Worm (Caenorhabditis elegans) whole organism, dauer: ENCODE data around the gene sds-22.

Source experiments
- unc-62 ChIP-seq: sonication (generic microtip); optimal IDR thresholded peaks from 2 replicates; lab custom pipeline; 2017; ENCODE audit warnings: missing biosample characterization, missing genetic modification reagents, missing genetic modification characterization

The sds-22 gene

DNA sequence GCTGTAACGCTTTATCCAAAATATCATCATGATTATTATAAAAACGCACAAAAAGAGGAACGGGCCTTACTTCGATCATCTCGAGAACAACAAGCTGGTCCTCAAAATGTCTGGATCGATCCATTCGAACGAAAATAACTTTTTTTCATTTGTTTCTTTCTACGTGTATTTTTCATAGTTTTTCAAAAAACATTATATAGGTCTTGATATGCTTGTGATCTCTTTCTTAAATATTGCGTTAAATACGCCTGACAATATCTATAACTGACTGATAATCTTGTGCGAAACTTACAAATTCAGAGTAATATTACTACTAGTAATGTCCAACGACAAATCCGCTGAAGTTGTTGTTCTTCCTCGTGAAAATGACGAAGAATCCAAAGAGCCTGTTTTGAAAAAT is at the start of gene sds-22:
sds-22 (plus strand) TSS at position 301 of the 400 bp plus-strand sequence.
- TF ChIP-seq unc-62 (GFP tag; lab: Kevin White, UChicago) = no peak

DNA sequence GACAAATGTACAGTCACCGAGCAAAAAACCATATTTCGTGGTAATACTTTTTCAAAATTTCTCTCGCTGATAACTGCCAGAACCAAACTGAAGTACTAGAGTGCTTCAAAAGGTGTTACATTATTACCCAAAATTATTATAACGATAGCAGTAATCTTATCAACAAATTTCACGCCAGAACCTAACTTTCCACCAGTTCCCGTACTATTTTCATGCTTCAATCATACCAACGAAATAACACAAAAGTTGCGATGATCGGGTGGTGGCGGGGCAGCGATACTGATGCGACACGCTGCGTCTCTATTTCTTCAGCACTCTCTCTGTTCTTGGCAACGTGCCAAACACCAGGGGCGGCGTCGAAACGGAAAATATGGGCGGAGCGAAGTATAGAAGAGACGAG is 49.3 kb upstream of the sds-22 start:
- TF ChIP-seq unc-62 (GFP tag; lab: Kevin White, UChicago) = no peak

DNA sequence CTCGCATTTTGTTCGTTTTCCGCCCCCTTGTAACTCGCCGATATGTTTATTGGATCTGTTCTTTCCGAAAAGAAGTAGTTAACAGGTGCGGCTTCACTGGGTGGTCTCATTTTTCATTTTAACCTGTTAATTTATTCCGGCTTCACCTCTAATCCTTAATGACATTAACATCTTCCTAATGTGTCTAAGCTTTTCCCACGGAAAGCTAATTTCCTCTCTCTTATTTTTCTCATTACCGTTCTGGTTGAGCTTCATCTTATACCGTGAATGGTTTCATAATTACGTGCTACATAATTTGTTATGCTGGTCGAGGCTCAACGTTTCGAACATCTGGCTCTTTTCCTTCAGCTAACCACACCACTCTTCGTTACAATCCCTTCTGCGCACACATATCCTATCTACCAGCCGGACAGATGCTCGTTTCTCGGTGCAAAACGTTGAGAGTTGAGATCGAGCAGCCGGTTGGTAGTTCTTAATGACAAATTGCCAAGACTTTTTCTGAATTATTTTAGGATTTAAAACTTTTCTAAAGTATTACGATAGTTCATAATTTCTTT is 48.8 kb upstream of the sds-22 start:
- TF ChIP-seq unc-62 (GFP tag; lab: Kevin White, UChicago) = no peak

DNA sequence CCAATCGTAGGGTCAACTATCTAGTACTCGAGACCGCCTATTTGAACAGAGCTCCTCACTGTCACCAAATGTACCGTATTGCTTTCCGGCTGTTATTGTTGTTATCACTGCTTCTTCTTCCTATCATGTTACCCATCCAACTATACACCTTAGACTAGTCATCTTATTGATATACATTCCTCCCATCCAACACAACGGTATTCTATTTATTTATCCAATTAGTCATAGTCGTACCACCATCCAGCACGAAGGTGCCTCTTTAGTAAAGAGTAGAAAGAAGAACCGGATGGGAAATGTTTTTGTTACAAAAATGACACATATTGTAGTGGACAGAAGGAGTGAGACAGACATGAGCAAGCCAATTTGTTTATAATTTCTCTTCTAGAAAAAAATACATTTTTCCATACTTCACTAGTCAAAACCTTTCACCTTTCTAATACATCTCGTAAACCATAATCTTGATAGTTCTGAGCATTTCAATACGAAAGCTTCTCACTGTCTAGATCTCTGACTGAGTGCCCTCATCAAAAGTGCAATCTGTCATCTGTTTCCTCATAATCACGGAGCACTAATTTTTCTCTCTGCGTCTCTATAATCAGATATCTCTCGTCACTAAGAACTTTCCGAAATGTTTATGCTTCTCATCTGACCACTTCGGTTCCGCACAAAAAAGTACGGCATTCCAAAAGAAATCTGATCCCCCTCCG is 47.9 kb upstream of the sds-22 start:
- TF ChIP-seq unc-62 (GFP tag; lab: Kevin White, UChicago) = no peak

DNA sequence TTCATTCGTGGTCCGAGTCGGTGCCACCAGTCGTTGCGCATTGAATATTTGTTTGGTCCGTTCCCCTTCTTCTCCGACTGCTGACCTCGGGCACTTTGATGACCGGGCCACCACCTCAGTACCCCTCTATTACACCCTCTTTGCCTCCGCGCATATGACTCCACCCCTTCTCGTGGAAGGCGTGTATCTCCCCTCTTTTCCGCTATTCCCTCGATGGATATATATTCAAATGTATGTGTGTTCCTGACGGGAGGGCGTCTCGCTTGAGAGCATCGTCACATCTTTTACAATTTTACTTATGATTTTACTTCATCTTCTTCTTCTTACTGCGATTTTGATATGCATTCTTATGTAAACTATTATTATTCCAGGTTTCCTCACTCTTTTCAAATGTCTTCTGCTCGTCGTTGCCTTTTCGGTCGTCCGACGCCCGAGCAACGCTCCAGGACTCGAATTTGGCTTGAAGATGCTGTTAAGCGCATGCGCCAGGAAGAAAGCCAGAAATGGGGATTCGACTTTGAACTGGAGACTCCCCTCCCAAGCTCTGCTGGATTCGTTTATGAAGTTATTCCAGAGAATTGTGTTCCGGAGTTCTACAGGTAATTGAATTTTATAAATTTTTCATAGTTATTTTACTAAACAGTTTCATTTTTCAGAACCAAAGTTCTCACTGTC is 47.2 kb upstream of the sds-22 start, which contains the start of gene cki-1:
cki-1 (plus strand) TSS at position 372 of the 675 bp plus-strand sequence.
- TF ChIP-seq unc-62 (GFP tag; lab: Kevin White, UChicago) = no peak

DNA sequence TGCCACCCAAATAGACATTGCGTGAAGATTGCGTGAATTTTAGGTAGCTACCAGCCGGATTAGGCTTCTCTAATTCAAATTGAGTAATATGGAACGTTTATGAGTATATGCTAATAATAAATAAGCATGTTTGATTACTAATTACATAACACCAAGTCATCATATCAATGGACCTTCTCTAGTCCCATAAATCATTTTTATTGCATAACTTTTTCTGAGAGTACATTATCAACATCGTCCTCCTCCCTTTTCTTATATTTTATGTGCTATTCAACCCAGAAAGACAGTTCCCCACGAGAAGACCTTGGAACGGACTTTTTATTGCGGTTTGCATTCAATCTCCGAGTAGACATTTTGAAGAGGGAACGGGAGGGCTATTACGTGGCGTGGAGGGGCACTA is 45.9 kb upstream of the sds-22 start:
- no peak for TF ChIP-seq unc-62 (GFP tag; lab: Kevin White, UChicago)

DNA sequence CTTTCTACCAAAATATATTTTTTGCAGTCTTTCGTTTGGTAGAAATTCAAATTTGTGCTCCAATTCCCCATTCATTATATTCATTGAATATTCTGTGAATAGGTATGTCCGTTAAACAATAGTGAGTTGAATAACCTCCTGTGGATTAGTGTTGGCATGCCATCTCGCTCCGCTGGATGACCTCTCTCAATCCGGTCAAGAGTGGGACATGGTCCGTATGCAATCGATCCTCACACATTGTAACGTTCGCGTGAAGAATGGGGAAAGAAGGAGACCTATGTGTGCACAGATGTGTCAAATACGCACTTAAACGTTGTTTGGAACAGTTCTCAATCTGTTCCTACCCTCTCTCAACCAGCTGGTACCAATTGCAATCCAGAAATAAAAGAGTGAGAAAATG is 45.0 kb upstream of the sds-22 start:
- no peak for TF ChIP-seq unc-62 (GFP tag; lab: Kevin White, UChicago)

DNA sequence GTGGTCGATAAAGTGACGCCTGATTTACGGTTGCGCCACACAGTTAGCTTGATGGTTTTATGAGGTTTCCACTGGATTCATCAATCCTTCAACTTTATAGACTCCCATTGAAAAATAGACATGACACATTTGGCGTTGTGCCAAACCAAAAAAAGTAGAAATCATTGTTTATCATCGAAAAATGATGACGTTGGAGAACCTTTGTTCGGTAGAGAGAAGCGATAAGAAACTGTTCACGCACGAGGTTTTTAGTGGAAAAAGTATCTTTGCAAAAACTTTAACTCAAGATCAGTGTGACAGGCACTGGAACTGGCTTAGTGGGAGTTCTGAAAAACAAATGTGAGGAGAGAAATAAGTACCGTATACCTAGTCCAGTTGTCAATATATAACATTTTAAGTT is 44.6 kb upstream of the sds-22 start:
- no peak for TF ChIP-seq unc-62 (GFP tag; lab: Kevin White, UChicago)

DNA sequence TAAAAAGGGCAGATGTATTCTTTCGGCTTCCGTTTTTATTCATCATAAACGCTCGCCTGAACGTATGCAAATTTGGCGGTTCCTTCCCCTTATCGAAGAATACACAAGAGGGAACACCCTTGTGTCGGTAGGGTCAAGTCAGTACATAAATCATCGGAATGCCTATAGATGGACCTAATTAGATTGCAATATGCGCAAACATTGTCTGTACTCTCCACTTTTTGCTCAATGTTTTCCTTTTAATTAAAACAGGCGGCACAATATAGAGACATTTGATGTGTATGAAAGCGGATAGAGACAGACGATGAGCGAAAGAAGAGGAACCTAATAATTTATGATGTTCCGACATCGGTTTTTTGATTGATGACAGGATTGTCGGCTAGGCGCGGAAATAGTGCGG is 44.0 kb upstream of the sds-22 start:
- no peak for TF ChIP-seq unc-62 (GFP tag; lab: Kevin White, UChicago)

DNA sequence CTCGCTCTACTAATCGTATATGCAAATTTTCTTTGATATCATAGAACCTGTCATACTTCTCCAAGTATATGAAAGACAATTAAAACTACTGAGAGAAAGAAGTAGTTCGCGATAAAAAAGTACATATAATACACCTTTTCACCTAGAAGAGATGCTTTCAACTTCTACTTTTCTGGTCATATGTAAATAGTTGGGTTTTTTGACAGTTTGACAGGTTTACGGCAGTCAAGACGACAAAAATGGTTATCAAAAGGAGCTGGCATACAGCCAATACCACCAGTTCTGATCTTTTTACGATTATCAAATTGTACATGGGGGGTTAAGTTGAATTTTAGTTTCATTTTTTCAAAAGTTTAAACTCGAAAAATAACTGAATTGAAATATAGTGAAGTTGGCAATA is 43.3 kb upstream of the sds-22 start:
- TF ChIP-seq unc-62 (GFP tag; lab: Kevin White, UChicago) = no peak

DNA sequence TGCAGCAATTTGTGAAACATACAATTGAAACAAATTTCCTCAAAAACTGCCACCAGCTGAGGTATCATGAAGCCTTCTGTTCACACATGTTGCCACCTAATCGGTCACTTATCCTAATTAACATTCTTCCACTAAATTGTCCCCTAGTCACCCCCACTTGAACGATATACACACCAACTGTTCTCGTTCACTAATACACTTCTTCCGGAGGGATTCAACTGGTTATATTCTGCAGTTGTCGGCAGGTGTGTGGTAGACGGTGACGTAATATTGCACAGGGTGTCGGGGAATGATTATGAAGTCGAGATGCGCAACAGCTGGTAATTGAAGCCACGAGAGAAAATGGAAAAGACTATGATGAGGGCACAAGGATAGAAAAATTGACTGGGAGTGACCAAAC is 42.8 kb upstream of the sds-22 start:
- no peak for TF ChIP-seq unc-62 (GFP tag; lab: Kevin White, UChicago)

DNA sequence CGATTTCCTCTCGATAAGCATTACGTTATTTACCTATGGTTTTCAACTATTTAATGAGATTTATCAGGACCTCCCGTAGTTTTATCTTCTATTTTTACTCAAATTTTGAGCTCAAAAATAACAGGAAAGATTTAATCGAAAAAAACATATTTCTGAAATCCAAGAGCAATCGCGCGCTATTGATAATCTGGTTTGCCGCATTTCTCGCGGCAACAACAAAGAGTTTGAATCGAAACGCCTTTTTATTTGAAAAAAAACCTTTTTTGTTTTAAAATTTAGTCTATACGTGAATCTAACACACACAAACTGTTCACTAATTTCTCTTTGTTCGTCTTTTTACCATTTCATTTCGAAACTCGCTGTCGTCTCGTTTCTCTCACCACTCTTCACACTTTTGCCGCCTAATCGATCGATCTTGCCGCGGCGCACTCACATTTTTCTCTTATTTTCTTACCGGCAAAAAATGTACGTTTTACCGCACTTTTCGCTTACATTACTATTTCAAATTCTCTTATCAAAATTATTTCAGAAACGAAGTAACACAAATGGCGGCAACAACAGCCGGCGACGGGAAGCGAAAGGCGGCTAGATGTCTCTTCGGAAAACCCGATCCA is 41.9 kb upstream of the sds-22 start, which contains the start of gene cki-2:
cki-2 (plus strand) TSS at position 337 of the 614 bp plus-strand sequence.
- TF ChIP-seq unc-62 (GFP tag; lab: Kevin White, UChicago) = no peak

DNA sequence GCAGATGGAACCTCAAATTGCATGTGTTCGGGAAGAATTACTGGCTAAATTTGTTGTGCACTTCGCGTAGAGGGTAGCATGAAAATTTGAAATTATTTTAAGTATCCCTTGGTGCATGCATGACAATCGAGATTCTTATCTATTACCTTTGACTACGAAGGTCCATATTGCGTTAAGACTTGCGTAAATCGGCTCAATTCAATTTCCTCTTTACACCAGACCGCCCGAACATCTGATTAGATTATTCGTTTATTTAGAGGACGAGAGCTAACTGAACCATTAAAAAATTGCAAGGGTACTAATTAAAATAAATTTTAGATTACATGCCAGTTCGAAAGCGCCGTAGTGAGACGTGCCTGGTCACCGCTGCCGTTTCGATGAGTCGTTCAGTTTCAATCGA is 40.6 kb upstream of the sds-22 start:
- no peak for TF ChIP-seq unc-62 (GFP tag; lab: Kevin White, UChicago)

DNA sequence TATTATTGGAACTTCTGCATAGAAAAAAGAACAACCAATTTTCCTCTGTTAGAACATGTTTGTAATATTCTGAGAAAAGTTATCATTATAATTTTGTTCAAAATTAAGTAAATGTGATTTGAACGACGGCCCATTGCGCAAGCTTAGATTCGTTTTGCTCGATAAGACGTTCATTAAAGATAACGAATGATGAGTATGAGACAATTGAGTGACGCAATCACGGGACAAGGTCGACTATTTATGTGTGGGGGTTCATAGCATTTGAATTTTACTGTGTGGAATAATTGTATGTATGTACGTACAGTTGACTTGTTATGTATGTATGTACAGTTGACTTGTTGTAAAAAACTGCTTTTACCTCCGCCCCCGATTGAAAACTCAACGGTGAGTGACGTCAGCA is 38.8 kb upstream of the sds-22 start:
- TF ChIP-seq unc-62 (GFP tag; lab: Kevin White, UChicago) = no peak

DNA sequence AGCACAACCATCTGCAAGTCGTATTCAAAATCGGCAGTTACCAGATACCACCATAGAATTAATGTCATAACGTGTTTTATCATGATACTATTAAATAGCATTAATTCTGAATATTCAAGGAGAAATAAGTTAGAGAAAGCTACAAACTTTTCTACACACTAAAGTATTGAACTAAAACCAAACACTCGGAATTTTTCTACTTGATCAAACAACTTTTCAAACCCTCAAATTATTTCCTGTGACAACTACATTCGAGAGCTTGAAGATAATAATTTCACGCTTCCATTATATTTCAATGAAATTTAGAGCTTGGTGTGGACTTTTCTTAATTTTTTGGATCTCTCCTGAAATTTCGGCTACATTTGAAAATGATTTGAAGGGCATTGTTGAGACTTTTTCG is 35.7 kb upstream of the sds-22 start, which contains the start of gene irld-47:
irld-47 (minus strand) TSS at position 101 of the 400 bp plus-strand sequence.
- no peak for TF ChIP-seq unc-62 (GFP tag; lab: Kevin White, UChicago)

DNA sequence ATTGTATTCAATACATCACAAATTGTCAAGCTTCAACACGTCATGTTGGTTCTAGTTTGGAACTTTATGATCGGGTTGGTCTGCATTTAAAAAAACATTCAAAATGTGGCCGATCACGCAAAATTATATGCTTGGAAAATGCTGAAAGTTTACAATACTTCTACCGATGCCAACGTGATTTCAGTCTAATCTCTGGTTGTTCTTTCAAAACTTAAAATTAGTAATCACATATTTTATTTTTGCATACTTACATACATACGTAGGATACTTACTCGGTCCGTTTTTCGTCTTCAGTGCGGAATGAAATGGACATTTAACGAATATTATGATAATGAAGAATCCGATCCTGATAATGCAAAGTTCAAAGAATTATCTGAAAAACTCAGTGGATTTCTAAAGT is 33.1 kb upstream of the sds-22 start, which contains the start of gene srw-62:
srw-62 (plus strand) TSS at position 301 of the 400 bp plus-strand sequence.
- no peak for TF ChIP-seq unc-62 (GFP tag; lab: Kevin White, UChicago)
